Worm (Caenorhabditis elegans) whole organism, L2 larva: Measurements from ENCODE around the gene clr-1.

Experiments used
- blmp-1 ChIP-seq: sonication (generic microtip); optimal IDR thresholded peaks from 2 replicates; lab custom pipeline; 2017; ENCODE audit warnings: missing genetic modification characterization, mild to moderate bottlenecking, missing compliant biosample characterization, antibody characterized with exemption, moderate library complexity; ENCODE audit not compliant: insufficient read depth
- ceh-82 ChIP-seq: fragments of 150-350 bp; optimal IDR thresholded peaks from 2 replicates; lab custom pipeline; 2014; ENCODE audit warnings: missing biosample characterization, missing genetic modification characterization
- elt-3 ChIP-seq: sonication (generic microtip); optimal IDR thresholded peaks from 2 replicates; lab custom pipeline; 2017; ENCODE audit warnings: missing biosample characterization, missing genetic modification characterization
- mdl-1 ChIP-seq, 2 experiments: fragments of 150-350 bp in 1 of 2; sonication (generic microtip) in 1 of 2; optimal IDR thresholded peaks; 2 replicates each; lab custom pipeline; 2017; ENCODE audit warnings: missing biosample characterization in 2 of 2, missing genetic modification characterization in 2 of 2
- nhr-25 ChIP-seq: fragments of 150-350 bp; sonication (generic microtip); optimal IDR thresholded peaks from 3 replicates; lab custom pipeline; 2014; ENCODE audit warnings: missing biosample characterization, missing genetic modification characterization
- skn-1 ChIP-seq: sonication (generic microtip); optimal IDR thresholded peaks from 2 replicates; lab custom pipeline; 2017; ENCODE audit warnings: missing biosample characterization, missing genetic modification characterization
- sma-9 ChIP-seq, 2 experiments: fragments of 150-350 bp in 1 of 2; sonication (generic microtip) in 1 of 2; optimal IDR thresholded peaks; 2 replicates each; lab custom pipeline; 2014 to 2016; ENCODE audit warnings: missing genetic modification characterization in 2 of 2, mild to moderate bottlenecking in 1 of 2, missing biosample characterization in 1 of 2, missing compliant biosample characterization in 1 of 2, missing genetic modification reagents in 1 of 2, moderate library complexity in 1 of 2

ce11 chrII:5518055-5518454, 51.9 kb downstream of the clr-1 start:
- no peak for TF ChIP-seq sma-9 (GFP tag; optimal IDR thresholded peaks at IDR 0.05; lab: Kevin White, UChicago)
- no peak for TF ChIP-seq sma-9 (tag; optimal IDR thresholded peaks at IDR 0.05; lab: Kevin White, UChicago)
- TF ChIP-seq blmp-1 (tag; lab: Kevin White, UChicago) = no peak
- TF ChIP-seq ceh-82 (tag; lab: Kevin White, UChicago) = no peak
- no peak for TF ChIP-seq skn-1 (tag; lab: Kevin White, UChicago)
- no peak for TF ChIP-seq elt-3 (tag; lab: Kevin White, UChicago)
- no peak for TF ChIP-seq nhr-25 (tag; lab: Kevin White, UChicago)
- TF ChIP-seq mdl-1 (tag; optimal IDR thresholded peaks at IDR 0.05; lab: Kevin White, UChicago) = no peak
